Worm (Caenorhabditis elegans) whole organism, L3 larva: Measurements from ENCODE around the gene mkk-4.

ENCODE experiments used
- R02D3.7 ChIP-seq: fragments of 150-350 bp; optimal IDR thresholded peaks from 2 replicates; lab custom pipeline; 2014; ENCODE audit warnings: missing biosample characterization, missing genetic modification characterization
- ZK546.5 ChIP-seq: sonication (generic microtip); optimal IDR thresholded peaks from 2 replicates; lab custom pipeline; 2017; ENCODE audit warnings: missing biosample characterization, missing genetic modification characterization
- aly-2 ChIP-seq: fragments of 150-350 bp; optimal IDR thresholded peaks from 2 replicates; lab custom pipeline; 2014; ENCODE audit warnings: missing biosample characterization, missing genetic modification characterization
- ama-1 ChIP-seq: fragments of 150-350 bp; optimal IDR thresholded peaks from 2 replicates; lab custom pipeline; 2018
- ceh-28 ChIP-seq: fragments of 150-350 bp; optimal IDR thresholded peaks from 2 replicates; lab custom pipeline; 2014; ENCODE audit warnings: missing biosample characterization, missing genetic modification reagents, missing genetic modification characterization
- ceh-82 ChIP-seq: fragments of 150-350 bp; optimal IDR thresholded peaks from 2 replicates; lab custom pipeline; 2014; ENCODE audit warnings: missing biosample characterization, missing genetic modification characterization
- ceh-9 ChIP-seq: sonication (generic microtip); optimal IDR thresholded peaks from 2 replicates; lab custom pipeline; 2018; ENCODE audit warnings: missing biosample characterization, missing genetic modification characterization
- egl-27 ChIP-seq: sonication (generic microtip); optimal IDR thresholded peaks from 4 replicates; lab custom pipeline; 2017; ENCODE audit warnings: missing biosample characterization, missing genetic modification reagents, missing genetic modification characterization
- egl-5 ChIP-seq: fragments of 150-350 bp; optimal IDR thresholded peaks from 2 replicates; lab custom pipeline; 2017; ENCODE audit warnings: missing biosample characterization, missing genetic modification reagents, missing genetic modification characterization, inconsistent platforms
- elt-1 ChIP-seq: fragments of 150-350 bp; optimal IDR thresholded peaks from 2 replicates; lab custom pipeline; 2014; ENCODE audit warnings: missing biosample characterization, missing genetic modification characterization
- elt-2 ChIP-seq: sonication (generic microtip); optimal IDR thresholded peaks from 2 replicates; lab custom pipeline; 2016; ENCODE audit warnings: missing genetic modification reagents, mild to moderate bottlenecking, missing genetic modification characterization, missing compliant biosample characterization
- elt-3 ChIP-seq, 3 experiments: fragments of 150-350 bp in 1 of 3; sonication (generic microtip) in 2 of 3; optimal IDR thresholded peaks; 2 replicates in 2 of 3; 4 replicates in 1 of 3; lab custom pipeline; 2014 to 2017; ENCODE audit warnings: missing biosample characterization in 3 of 3, missing genetic modification characterization in 3 of 3
- fkh-10 ChIP-seq: sonication (generic microtip); optimal IDR thresholded peaks from 2 replicates; lab custom pipeline; 2017; ENCODE audit warnings: missing biosample characterization, missing genetic modification reagents, missing genetic modification characterization
- fkh-2 ChIP-seq: fragments of 150-350 bp; optimal IDR thresholded peaks from 2 replicates; lab custom pipeline; 2014; ENCODE audit warnings: missing biosample characterization, missing genetic modification reagents, missing genetic modification characterization
- fos-1 ChIP-seq: fragments of 150-350 bp; optimal IDR thresholded peaks from 2 replicates; lab custom pipeline; 2014; ENCODE audit warnings: missing biosample characterization, missing genetic modification characterization
- hmg-11 ChIP-seq: sonication (generic microtip); optimal IDR thresholded peaks from 2 replicates; lab custom pipeline; 2016; ENCODE audit warnings: missing genetic modification characterization, missing compliant biosample characterization
- jun-1 ChIP-seq: fragments of 150-350 bp; optimal IDR thresholded peaks from 2 replicates; lab custom pipeline; 2014; ENCODE audit warnings: missing biosample characterization, missing genetic modification reagents, missing genetic modification characterization
- lin-15B ChIP-seq: fragments of 150-350 bp; optimal IDR thresholded peaks from 2 replicates; lab custom pipeline; 2014; ENCODE audit warnings: missing biosample characterization, missing genetic modification characterization
- lin-39 ChIP-seq: fragments of 150-350 bp; optimal IDR thresholded peaks from 2 replicates; lab custom pipeline; 2018; ENCODE audit warnings: missing biosample characterization, missing genetic modification reagents, missing genetic modification characterization
- lsy-12 ChIP-seq: sonication (generic microtip); optimal IDR thresholded peaks from 2 replicates; lab custom pipeline; 2016; ENCODE audit warnings: mild to moderate bottlenecking, missing genetic modification characterization, missing compliant biosample characterization
- mml-1 ChIP-seq: fragments of 150-350 bp; sonication (generic microtip); optimal IDR thresholded peaks from 3 replicates; lab custom pipeline; 2014; ENCODE audit warnings: missing biosample characterization, missing genetic modification characterization
- nfya-1 ChIP-seq: sonication (generic microtip); optimal IDR thresholded peaks from 2 replicates; lab custom pipeline; 2017; ENCODE audit warnings: missing genetic modification characterization, mild to moderate bottlenecking, missing compliant biosample characterization, antibody characterized with exemption, moderate library complexity; ENCODE audit not compliant: insufficient read depth
- nhr-11 ChIP-seq: fragments of 150-350 bp; optimal IDR thresholded peaks from 2 replicates; lab custom pipeline; 2014; ENCODE audit warnings: missing biosample characterization, missing genetic modification characterization
- nhr-12 ChIP-seq: fragments of 150-350 bp; optimal IDR thresholded peaks from 2 replicates; lab custom pipeline; 2014; ENCODE audit warnings: missing biosample characterization, missing genetic modification characterization
- nhr-23 ChIP-seq: fragments of 150-350 bp; optimal IDR thresholded peaks from 2 replicates; lab custom pipeline; 2014; ENCODE audit warnings: missing biosample characterization, missing genetic modification reagents, missing genetic modification characterization
- nhr-237 ChIP-seq: fragments of 150-350 bp; optimal IDR thresholded peaks from 2 replicates; lab custom pipeline; 2014; ENCODE audit warnings: missing biosample characterization, missing genetic modification characterization
- nhr-25 ChIP-seq: sonication (generic microtip); optimal IDR thresholded peaks from 2 replicates; lab custom pipeline; 2017; ENCODE audit warnings: missing biosample characterization, missing genetic modification characterization
- nhr-28 ChIP-seq: fragments of 150-350 bp; optimal IDR thresholded peaks from 2 replicates; lab custom pipeline; 2014; ENCODE audit warnings: missing biosample characterization, missing genetic modification characterization
- nhr-43 ChIP-seq: sonication (generic microtip); optimal IDR thresholded peaks from 2 replicates; lab custom pipeline; 2016; ENCODE audit warnings: mild to moderate bottlenecking, missing genetic modification characterization, missing compliant biosample characterization; ENCODE audit not compliant: poor library complexity, severe bottlenecking
- nhr-67 ChIP-seq: fragments of 150-350 bp; optimal IDR thresholded peaks from 2 replicates; lab custom pipeline; 2014; ENCODE audit warnings: missing biosample characterization, missing genetic modification characterization
- nhr-76 ChIP-seq: fragments of 150-350 bp; sonication (generic microtip); optimal IDR thresholded peaks from 5 replicates; lab custom pipeline; 2014; ENCODE audit warnings: missing biosample characterization, missing genetic modification characterization
- nhr-77 ChIP-seq: fragments of 150-350 bp; optimal IDR thresholded peaks from 2 replicates; lab custom pipeline; 2014; ENCODE audit warnings: missing biosample characterization, missing genetic modification characterization
- pha-4 ChIP-seq: fragments of 150-350 bp; optimal IDR thresholded peaks from 2 replicates; lab custom pipeline; 2014; ENCODE audit warnings: missing biosample characterization, missing genetic modification reagents, missing genetic modification characterization
- pqm-1 ChIP-seq: fragments of 150-350 bp; optimal IDR thresholded peaks from 2 replicates; lab custom pipeline; 2017; ENCODE audit warnings: missing biosample characterization, missing genetic modification characterization, inconsistent platforms
- sea-2 ChIP-seq: fragments of 150-350 bp; sonication (generic microtip); optimal IDR thresholded peaks from 4 replicates; lab custom pipeline; 2014; ENCODE audit warnings: missing biosample characterization, missing genetic modification reagents, missing genetic modification characterization
- skn-1 ChIP-seq: fragments of 150-350 bp; optimal IDR thresholded peaks from 2 replicates; lab custom pipeline; 2014; ENCODE audit warnings: missing biosample characterization, missing genetic modification characterization
- snpc-4 ChIP-seq: fragments of 150-350 bp; optimal IDR thresholded peaks from 2 replicates; lab custom pipeline; 2014; ENCODE audit warnings: missing biosample characterization, missing genetic modification characterization
- tbx-2 ChIP-seq: sonication (generic microtip); optimal IDR thresholded peaks from 2 replicates; lab custom pipeline; 2016; ENCODE audit warnings: mild to moderate bottlenecking, missing genetic modification characterization, missing compliant biosample characterization
- unc-62 ChIP-seq: fragments of 150-350 bp; sonication (generic microtip); optimal IDR thresholded peaks from 4 replicates; lab custom pipeline; 2014; ENCODE audit warnings: missing biosample characterization, missing genetic modification reagents, missing genetic modification characterization
- zag-1 ChIP-seq: fragments of 150-350 bp; optimal IDR thresholded peaks from 2 replicates; lab custom pipeline; 2014; ENCODE audit warnings: missing biosample characterization, missing genetic modification characterization
- ztf-11 ChIP-seq: fragments of 150-350 bp; optimal IDR thresholded peaks from 2 replicates; lab custom pipeline; 2014; ENCODE audit warnings: missing biosample characterization, missing genetic modification characterization
- ztf-4 ChIP-seq: fragments of 150-350 bp; optimal IDR thresholded peaks from 2 replicates; lab custom pipeline; 2014; ENCODE audit warnings: missing biosample characterization, missing genetic modification characterization

The mkk-4 gene

ce11 chrX:9997344-9997743, 30.3 kb upstream of the mkk-4 start:
- no peak for TF ChIP-seq lin-39 (tag; lab: Kevin White, UChicago)
- TF ChIP-seq pqm-1 (tag; lab: Kevin White, UChicago): peak; percentile 38
- TF ChIP-seq nhr-76 (tag; lab: Kevin White, UChicago): no peak
- no peak for TF ChIP-seq lin-15B
- TF ChIP-seq nhr-237 (tag; lab: Kevin White, UChicago): no peak
- TF ChIP-seq elt-2: peak; percentile 59
- TF ChIP-seq ceh-28 (tag; lab: Kevin White, UChicago): no peak
- no peak for TF ChIP-seq ztf-11 (tag; lab: Kevin White, UChicago)
- no peak for TF ChIP-seq aly-2 (tag; lab: Kevin White, UChicago)
- TF ChIP-seq, all 47 proteins: peak for 2

ce11 chrX:9999192-9999591, 28.5 kb upstream of the mkk-4 start, which contains the start of gene grk-1:
TSS of gene grk-1 (minus strand) at chrX:9999208.
- TF ChIP-seq fkh-10 (GFP tag; lab: Kevin White, UChicago): no peak
- peak; percentile 70 for TF ChIP-seq nfya-1 (tag; lab: Kevin White, UChicago)

- TF ChIP-seq fkh-2 (tag; lab: Kevin White, UChicago) (no peak), elt-2 (peak; percentile 50), egl-27 (tag; lab: Kevin White, UChicago) (no peak), nhr-77 (tag; lab: Kevin White, UChicago) (no peak), ama-1 (no peak), elt-1 (no peak), nhr-43 (tag; lab: Kevin White, UChicago) (no peak), hmg-11 (tag; lab: Kevin White, UChicago) (peak; percentile 96), snpc-4 (tag; lab: Kevin White, UChicago) (peak; percentile 70), tbx-2 (tag; lab: Kevin White, UChicago) (peak; percentile 64), nhr-12 (tag; lab: Kevin White, UChicago) (no peak), nhr-23 (tag; lab: Kevin White, UChicago) (peak; percentile 89), aly-2 (tag; lab: Kevin White, UChicago) (no peak), lin-15B (peak; percentile 5), mml-1 (no peak), fkh-10 (GFP tag; lab: Kevin White, UChicago) (peak; percentile 71), jun-1 (no peak), unc-62 (GFP tag; lab: Kevin White, UChicago) (no peak), lin-39 (tag; lab: Kevin White, UChicago) (peak; percentile 49), R02D3.7 (tag; lab: Kevin White, UChicago) (peak; percentile 29), nhr-25 (tag; lab: Kevin White, UChicago) (peak; percentile 83), ceh-9 (tag; lab: Kevin White, UChicago) (no peak), nhr-76 (tag; lab: Kevin White, UChicago) (no peak), nhr-67 (no peak), lsy-12 (peak; percentile 92), pqm-1 (tag; lab: Kevin White, UChicago) (no peak), sea-2 (GFP tag; lab: Kevin White, UChicago) (peak; percentile 81), ceh-28 (tag; lab: Kevin White, UChicago) (peak; percentile 89), nfya-1 (tag; lab: Kevin White, UChicago) (peak; percentile 69), pha-4 (tag; lab: Kevin White, UChicago) (peak; percentile 69), ZK546.5 (tag; lab: Kevin White, UChicago) (no peak), ceh-82 (peak; percentile 70), nhr-11 (tag; lab: Kevin White, UChicago) (peak; percentile 45), ztf-4 (tag; lab: Kevin White, UChicago) (no peak), skn-1 (tag; lab: Kevin White, UChicago) (no peak), egl-5 (tag; lab: Kevin White, UChicago) (peak; percentile 68), fos-1 (tag; lab: Kevin White, UChicago) (no peak), zag-1 (no peak), ztf-11 (tag; lab: Kevin White, UChicago) (peak; percentile 3), elt-3 (tag; optimal IDR thresholded peaks at IDR 0.05; lab: Kevin White, UChicago) (no peak), nhr-28 (no peak)
These were observed 28.0 kb upstream of the mkk-4 start for ce11 chrX:9999599-10000201.
